Worm (Caenorhabditis elegans) whole organism, L2 larva: ENCODE results near the gene mboa-1.

Experiments used
- C34F6.9 ChIP-seq: fragments of 150-350 bp; optimal IDR thresholded peaks from 2 replicates; lab custom pipeline; 2014; ENCODE audit warnings: missing biosample characterization, missing genetic modification characterization
- R02D3.7 ChIP-seq: fragments of 150-350 bp; optimal IDR thresholded peaks from 2 replicates; lab custom pipeline; 2014; ENCODE audit warnings: missing biosample characterization, missing genetic modification characterization
- Y55F3AM.14 ChIP-seq: fragments of 200-800 bp; sonication (Bioruptor generic); optimal IDR thresholded peaks from 2 replicates; lab custom pipeline; 2018; ENCODE audit warnings: mild to moderate bottlenecking, missing genetic modification characterization, missing compliant biosample characterization
- ZK546.5 ChIP-seq: sonication (generic microtip); optimal IDR thresholded peaks from 2 replicates; lab custom pipeline; 2017; ENCODE audit warnings: missing biosample characterization, missing genetic modification characterization
- alr-1 ChIP-seq: fragments of 150-350 bp; optimal IDR thresholded peaks from 2 replicates; lab custom pipeline; 2014; ENCODE audit warnings: missing biosample characterization, missing genetic modification characterization
- ama-1 ChIP-seq: fragments of 150-350 bp; optimal IDR thresholded peaks from 2 replicates; lab custom pipeline; 2018; ENCODE audit warnings: inconsistent platforms
- blmp-1 ChIP-seq: sonication (generic microtip); optimal IDR thresholded peaks from 2 replicates; lab custom pipeline; 2017; ENCODE audit warnings: missing genetic modification characterization, mild to moderate bottlenecking, missing compliant biosample characterization, antibody characterized with exemption, moderate library complexity; ENCODE audit not compliant: insufficient read depth
- ceh-16 ChIP-seq: fragments of 150-350 bp; optimal IDR thresholded peaks from 2 replicates; lab custom pipeline; 2014; ENCODE audit warnings: missing biosample characterization, missing genetic modification characterization
- ceh-82 ChIP-seq: fragments of 150-350 bp; optimal IDR thresholded peaks from 2 replicates; lab custom pipeline; 2014; ENCODE audit warnings: missing biosample characterization, missing genetic modification characterization
- crh-2 ChIP-seq: sonication (generic microtip); optimal IDR thresholded peaks from 2 replicates; lab custom pipeline; 2017; ENCODE audit warnings: missing biosample characterization, missing genetic modification characterization
- dmd-4 ChIP-seq: sonication (generic microtip); optimal IDR thresholded peaks from 2 replicates; lab custom pipeline; 2017; ENCODE audit warnings: missing biosample characterization, missing genetic modification characterization
- egl-27 ChIP-seq: sonication (generic microtip); optimal IDR thresholded peaks from 3 replicates; lab custom pipeline; 2017; ENCODE audit warnings: missing biosample characterization, missing genetic modification reagents, missing genetic modification characterization
- elt-1 ChIP-seq: fragments of 150-350 bp; optimal IDR thresholded peaks from 2 replicates; lab custom pipeline; 2014; ENCODE audit warnings: missing biosample characterization, missing genetic modification characterization
- elt-3 ChIP-seq: sonication (generic microtip); optimal IDR thresholded peaks from 2 replicates; lab custom pipeline; 2017; ENCODE audit warnings: missing biosample characterization, missing genetic modification characterization
- fos-1 ChIP-seq: fragments of 150-350 bp; optimal IDR thresholded peaks from 2 replicates; lab custom pipeline; 2014; ENCODE audit warnings: missing biosample characterization, missing genetic modification characterization
- gmeb-1 ChIP-seq: fragments of 150-350 bp; optimal IDR thresholded peaks from 2 replicates; lab custom pipeline; 2014; ENCODE audit warnings: missing biosample characterization, missing genetic modification characterization
- lin-11 ChIP-seq: fragments of 150-350 bp; sonication (generic microtip); optimal IDR thresholded peaks from 2 replicates; lab custom pipeline; 2014; ENCODE audit warnings: missing biosample characterization, missing genetic modification characterization, inconsistent platforms, mixed read lengths
- lin-13 ChIP-seq: fragments of 150-350 bp; optimal IDR thresholded peaks from 2 replicates; lab custom pipeline; 2014; ENCODE audit warnings: missing biosample characterization, missing genetic modification reagents, missing genetic modification characterization
- lin-39 ChIP-seq: fragments of 150-350 bp; optimal IDR thresholded peaks from 2 replicates; lab custom pipeline; 2014; ENCODE audit warnings: missing biosample characterization, missing genetic modification reagents, missing genetic modification characterization
- lsy-2 ChIP-seq, 2 experiments: fragments of 150-350 bp in 1 of 2; sonication (generic microtip) in 1 of 2; optimal IDR thresholded peaks; 2 replicates each; lab custom pipeline; 2014 to 2017; ENCODE audit warnings: missing biosample characterization in 2 of 2, missing genetic modification characterization in 2 of 2
- mab-5 ChIP-seq: fragments of 150-350 bp; optimal IDR thresholded peaks from 2 replicates; lab custom pipeline; 2014; ENCODE audit warnings: missing biosample characterization, missing genetic modification characterization
- mbf-1 ChIP-seq: sonication (generic microtip); optimal IDR thresholded peaks from 2 replicates; lab custom pipeline; 2017; ENCODE audit warnings: missing biosample characterization, missing genetic modification characterization
- mdl-1 ChIP-seq, 2 experiments: fragments of 150-350 bp in 1 of 2; sonication (generic microtip) in 1 of 2; optimal IDR thresholded peaks; 2 replicates each; lab custom pipeline; 2017; ENCODE audit warnings: missing biosample characterization in 2 of 2, missing genetic modification characterization in 2 of 2
- nhr-10 ChIP-seq: sonication (generic microtip); optimal IDR thresholded peaks from 2 replicates; lab custom pipeline; 2017; ENCODE audit warnings: missing biosample characterization, missing genetic modification characterization
- nhr-11 ChIP-seq: fragments of 150-350 bp; optimal IDR thresholded peaks from 2 replicates; lab custom pipeline; 2014; ENCODE audit warnings: missing biosample characterization, missing genetic modification characterization
- nhr-129 ChIP-seq: fragments of 150-350 bp; optimal IDR thresholded peaks from 2 replicates; lab custom pipeline; 2014; ENCODE audit warnings: missing biosample characterization, missing genetic modification characterization
- nhr-21 ChIP-seq: fragments of 150-350 bp; optimal IDR thresholded peaks from 2 replicates; lab custom pipeline; 2014; ENCODE audit warnings: missing biosample characterization, missing genetic modification characterization
- nhr-23 ChIP-seq: fragments of 150-350 bp; optimal IDR thresholded peaks from 2 replicates; lab custom pipeline; 2014; ENCODE audit warnings: missing biosample characterization, missing genetic modification reagents, missing genetic modification characterization
- nhr-25 ChIP-seq: fragments of 150-350 bp; sonication (generic microtip); optimal IDR thresholded peaks from 3 replicates; lab custom pipeline; 2014; ENCODE audit warnings: missing biosample characterization, missing genetic modification characterization
- peb-1 ChIP-seq: fragments of 150-350 bp; optimal IDR thresholded peaks from 2 replicates; lab custom pipeline; 2014; ENCODE audit warnings: missing biosample characterization, missing genetic modification characterization
- sem-4 ChIP-seq: fragments of 150-350 bp; optimal IDR thresholded peaks from 2 replicates; lab custom pipeline; 2014; ENCODE audit warnings: missing biosample characterization, missing genetic modification reagents, missing genetic modification characterization
- skn-1 ChIP-seq: sonication (generic microtip); optimal IDR thresholded peaks from 2 replicates; lab custom pipeline; 2017; ENCODE audit warnings: missing biosample characterization, missing genetic modification characterization
- sma-3 ChIP-seq: sonication (generic microtip); optimal IDR thresholded peaks from 2 replicates; lab custom pipeline; 2016; ENCODE audit warnings: missing genetic modification reagents, missing genetic modification characterization, missing compliant biosample characterization
- sma-9 ChIP-seq, 2 experiments: fragments of 150-350 bp in 1 of 2; sonication (generic microtip) in 1 of 2; optimal IDR thresholded peaks; 2 replicates each; lab custom pipeline; 2014 to 2016; ENCODE audit warnings: missing genetic modification characterization in 2 of 2, mild to moderate bottlenecking in 1 of 2, missing biosample characterization in 1 of 2, missing compliant biosample characterization in 1 of 2, missing genetic modification reagents in 1 of 2, moderate library complexity in 1 of 2
- snpc-4 ChIP-seq: fragments of 150-350 bp; optimal IDR thresholded peaks from 2 replicates; lab custom pipeline; 2014; ENCODE audit warnings: missing biosample characterization, missing genetic modification characterization
- unc-55 ChIP-seq: fragments of 150-350 bp; sonication (generic microtip); optimal IDR thresholded peaks from 3 replicates; lab custom pipeline; 2014; ENCODE audit warnings: missing biosample characterization, missing genetic modification reagents, missing genetic modification characterization
- zag-1 ChIP-seq: fragments of 150-350 bp; optimal IDR thresholded peaks from 2 replicates; lab custom pipeline; 2014; ENCODE audit warnings: missing biosample characterization, missing genetic modification characterization
- ztf-1 ChIP-seq: fragments of 200-800 bp; sonication (Bioruptor generic); conservative IDR thresholded peaks from 2 replicates; pipeline ENCODE4 v1.3.6; 2022; ENCODE audit warnings: missing genetic modification characterization, missing compliant biosample characterization
- ztf-4 ChIP-seq: fragments of 150-350 bp; optimal IDR thresholded peaks from 2 replicates; lab custom pipeline; 2014; ENCODE audit warnings: missing biosample characterization, missing genetic modification characterization

The mboa-1 gene

DNA sequence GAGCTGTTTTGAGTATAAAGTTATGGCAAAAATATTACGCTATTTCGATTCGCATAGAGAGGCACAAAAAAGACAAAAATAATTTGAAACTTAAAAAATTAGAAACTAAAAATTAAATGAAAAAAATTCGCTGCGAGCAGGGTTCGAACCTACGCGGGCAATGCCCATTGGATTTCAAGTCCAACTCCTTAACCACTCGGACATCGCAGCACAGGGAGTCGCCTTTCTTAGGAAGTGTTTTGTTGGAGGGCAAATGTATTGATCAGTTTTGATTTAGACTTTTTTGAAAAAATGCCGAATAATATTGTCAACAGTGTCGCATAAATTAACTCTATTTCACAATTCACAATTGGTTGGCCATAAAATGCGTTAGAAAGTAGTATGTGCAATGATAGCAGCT, 11.9 kb downstream of the mboa-1 start:
- TF ChIP-seq fos-1 (tag; lab: Kevin White, UChicago) = peak; percentile 18
- no peak for TF ChIP-seq ztf-1 (GFP tag; lab: Robert Waterston, UW)

- no peak for TF ChIP-seq ztf-1 (GFP tag; lab: Robert Waterston, UW)
- no peak for TF ChIP-seq mbf-1
- TF ChIP-seq peb-1 (tag; lab: Kevin White, UChicago) = no peak
- no peak for TF ChIP-seq lin-39 (tag; lab: Kevin White, UChicago)
- no peak for TF ChIP-seq ceh-16
- no peak for TF ChIP-seq nhr-10 (tag; lab: Kevin White, UChicago)
- TF ChIP-seq egl-27 = no peak
- no peak for TF ChIP-seq ama-1
- no peak for TF ChIP-seq lsy-2 (tag; optimal IDR thresholded peaks at IDR 0.05; lab: Kevin White, UChicago)
- TF ChIP-seq crh-2 (tag; lab: Kevin White, UChicago) = no peak
- no peak for TF ChIP-seq gmeb-1 (tag; lab: Kevin White, UChicago)
- TF ChIP-seq elt-3 (tag; lab: Kevin White, UChicago) = no peak
- no peak for TF ChIP-seq unc-55
- no peak for TF ChIP-seq alr-1
- no peak for TF ChIP-seq lin-13 (GFP tag; lab: Kevin White, UChicago)
- no peak for TF ChIP-seq nhr-11 (tag; lab: Kevin White, UChicago)
- no peak for TF ChIP-seq nhr-21 (tag; lab: Kevin White, UChicago)
- TF ChIP-seq ceh-82 = no peak
- no peak for TF ChIP-seq skn-1 (tag; lab: Kevin White, UChicago)
Measured at ce11 chrX:16044325-16044724, 13.7 kb downstream of the mboa-1 start.

DNA sequence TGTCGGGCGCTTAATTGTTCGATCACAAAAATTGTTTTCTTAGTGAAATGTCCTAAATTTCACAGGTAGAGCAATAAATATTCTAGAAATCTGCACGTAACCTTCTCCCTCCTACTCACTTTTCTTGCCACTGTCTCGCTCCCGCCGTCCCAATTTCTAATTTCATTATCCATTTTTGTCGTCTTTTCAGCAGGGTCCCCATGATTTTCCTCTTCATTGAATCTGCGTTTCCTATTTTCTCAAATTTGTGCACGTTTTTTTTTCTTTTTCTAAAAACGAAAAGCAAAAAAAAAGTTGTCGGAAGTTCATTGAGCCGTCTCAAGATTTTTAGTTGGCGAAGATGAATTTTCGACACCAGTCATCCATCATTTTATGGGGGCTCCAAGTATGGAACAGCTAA, 15.8 kb downstream of the mboa-1 start:
- TF ChIP-seq lin-39 (tag; lab: Kevin White, UChicago) (no peak), nhr-129 (tag; lab: Kevin White, UChicago) (no peak), unc-55 (peak; percentile 42)

ce11 chrX:16049573-16049972, 19.0 kb downstream of the mboa-1 start, which contains the start of gene cpd-2:
Gene cpd-2 (plus strand): TSS chrX:16049873.
- TF ChIP-seq snpc-4 (tag; lab: Kevin White, UChicago) (no peak), ceh-82 (no peak), crh-2 (tag; lab: Kevin White, UChicago) (no peak), lin-13 (GFP tag; lab: Kevin White, UChicago) (no peak), R02D3.7 (tag; lab: Kevin White, UChicago) (no peak), lin-39 (tag; lab: Kevin White, UChicago) (no peak), lin-11 (tag; lab: Kevin White, UChicago) (no peak), skn-1 (tag; lab: Kevin White, UChicago) (no peak), sma-9 (GFP tag; optimal IDR thresholded peaks at IDR 0.05; lab: Kevin White, UChicago) (no peak), sma-9 (tag; optimal IDR thresholded peaks at IDR 0.05; lab: Kevin White, UChicago) (no peak)

- TF ChIP-seq nhr-11 (tag; lab: Kevin White, UChicago) (no peak), sem-4 (tag; lab: Kevin White, UChicago) (no peak), nhr-10 (tag; lab: Kevin White, UChicago) (no peak), blmp-1 (no peak), elt-3 (tag; lab: Kevin White, UChicago) (no peak), sma-3 (GFP tag; lab: Kevin White, UChicago) (no peak), zag-1 (tag; lab: Kevin White, UChicago) (no peak)
- TF ChIP-seq, all 48 proteins: peak for 0
Measured at ce11 chrX:16055245-16055644, 24.6 kb downstream of the mboa-1 start, which contains the start of gene T27A8.7. Gene T27A8.7 (plus strand): TSS chrX:16055545.

DNA sequence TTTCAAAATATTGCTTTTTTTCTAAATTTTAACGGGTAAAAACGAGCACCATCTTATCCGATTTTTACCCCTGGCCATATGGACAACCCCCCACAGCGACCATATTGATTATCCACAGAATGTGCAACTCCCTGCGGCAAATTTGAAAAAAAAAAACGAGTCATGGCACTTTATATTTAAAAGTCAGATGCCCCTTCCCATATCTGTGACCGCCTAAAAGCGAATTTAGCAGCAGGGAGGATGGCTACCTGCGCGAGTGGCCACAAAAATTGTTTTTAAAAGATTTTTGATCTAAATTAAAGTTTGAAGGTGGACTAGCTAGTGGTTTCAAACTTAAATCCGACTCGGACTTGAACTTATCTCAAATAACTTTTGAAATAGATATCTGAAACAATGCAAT, 25.8 kb downstream of the mboa-1 start:
- TF ChIP-seq ama-1 (peak; percentile 47), dmd-4 (peak; percentile 76), skn-1 (tag; lab: Kevin White, UChicago) (peak; percentile 90), nhr-25 (tag; lab: Kevin White, UChicago) (peak; percentile 97), mab-5 (peak; percentile 96), mdl-1 (tag; optimal IDR thresholded peaks at IDR 0.05; lab: Kevin White, UChicago) (peak; percentile 87 to 96), lin-13 (GFP tag; lab: Kevin White, UChicago) (peak; percentile 98), lin-39 (tag; lab: Kevin White, UChicago) (peak; percentile 91), ceh-82 (peak; percentile 95), mbf-1 (peak; percentile 74), nhr-129 (tag; lab: Kevin White, UChicago) (peak; percentile 99), Y55F3AM.14 (GFP tag; lab: Kevin White, UChicago) (peak; percentile 84), zag-1 (tag; lab: Kevin White, UChicago) (peak; percentile 98), nhr-23 (tag; lab: Kevin White, UChicago) (no peak), elt-1 (no peak), ztf-4 (tag; lab: Kevin White, UChicago) (peak; percentile 87), blmp-1 (peak; percentile 84), C34F6.9 (tag; lab: Kevin White, UChicago) (peak; percentile 97), sma-9 (GFP tag; optimal IDR thresholded peaks at IDR 0.05; lab: Kevin White, UChicago) (peak; percentile 98), sma-9 (tag; optimal IDR thresholded peaks at IDR 0.05; lab: Kevin White, UChicago) (peak; percentile 45), elt-3 (tag; lab: Kevin White, UChicago) (no peak), peb-1 (tag; lab: Kevin White, UChicago) (no peak), ztf-1 (GFP tag; lab: Robert Waterston, UW) (0 out of 2 replicates have a peak, but pooled peaks have one; percentile 67), nhr-21 (tag; lab: Kevin White, UChicago) (peak; percentile 99), alr-1 (no peak), ZK546.5 (tag; lab: Kevin White, UChicago) (peak; percentile 76), lsy-2 (tag; optimal IDR thresholded peaks at IDR 0.05; lab: Kevin White, UChicago) (peak; percentile 95 to 96), nhr-11 (tag; lab: Kevin White, UChicago) (peak; percentile 43)
